Fruit fly (Drosophila melanogaster) whole organism, wandering third instar larva: Measurements from ENCODE around the gene CG32536.

Experiments used
- Abd-B ChIP-seq: fragments of >200 bp; optimal IDR thresholded peaks from 2 replicates; lab custom pipeline; 2017; ENCODE audit warnings: missing biosample characterization, missing genetic modification characterization
- CG32264 ChIP-seq: fragments of 200-800 bp; sonication (Bioruptor generic); optimal IDR thresholded peaks from 2 replicates; lab custom pipeline; 2016; ENCODE audit warnings: missing biosample characterization, missing genetic modification characterization
- CG9705 ChIP-seq: fragments of 200-800 bp; sonication (Bioruptor generic); optimal IDR thresholded peaks from 2 replicates; lab custom pipeline; 2018; ENCODE audit warnings: missing biosample characterization, mild to moderate bottlenecking, missing genetic modification characterization
- CrebA ChIP-seq: fragments of 200-800 bp; sonication (Bioruptor generic); optimal IDR thresholded peaks from 2 replicates; lab custom pipeline; 2016; ENCODE audit warnings: missing biosample characterization, mild to moderate bottlenecking, missing genetic modification characterization, borderline replicate concordance
- Dfd ChIP-seq: fragments of >200 bp; optimal IDR thresholded peaks from 2 replicates; lab custom pipeline; 2017; ENCODE audit warnings: missing biosample characterization, missing genetic modification characterization
- Dif ChIP-seq: fragments of 200-275, 200-300 bp; sonication (Bioruptor generic); optimal IDR thresholded peaks from 2 replicates; lab custom pipeline; 2018; ENCODE audit warnings: missing biosample characterization, missing genetic modification characterization; ENCODE audit not compliant: partially characterized antibody
- GATAd ChIP-seq: sonication (Bioruptor generic); optimal IDR thresholded peaks from 2 replicates; lab custom pipeline; 2016; ENCODE audit warnings: missing biosample characterization, missing genetic modification characterization
- HLH106 ChIP-seq: fragments of 200-800 bp; optimal IDR thresholded peaks from 3 replicates; lab custom pipeline; 2019; ENCODE audit warnings: missing biosample characterization, mild to moderate bottlenecking, missing genetic modification characterization, moderate library complexity
- Hnf4 ChIP-seq: fragments of 200-800 bp; sonication (Bioruptor generic); optimal IDR thresholded peaks from 2 replicates; lab custom pipeline; 2016; ENCODE audit warnings: missing biosample characterization, mild to moderate bottlenecking, missing genetic modification characterization
- Hr78 ChIP-seq: fragments of >200 bp; optimal IDR thresholded peaks from 2 replicates; lab custom pipeline; 2017; ENCODE audit warnings: missing biosample characterization, missing genetic modification characterization
- Hr83 ChIP-seq: fragments of 200-300 bp; sonication (Bioruptor generic); optimal IDR thresholded peaks from 2 replicates; lab custom pipeline; 2016; ENCODE audit warnings: missing biosample characterization, mild to moderate bottlenecking, missing genetic modification characterization, moderate library complexity; ENCODE audit not compliant: poor library complexity, severe bottlenecking
- Jra ChIP-seq: sonication (Bioruptor generic); optimal IDR thresholded peaks from 2 replicates; lab custom pipeline; 2016; ENCODE audit warnings: missing biosample characterization, missing genetic modification characterization
- Mio ChIP-seq: sonication (Bioruptor generic); optimal IDR thresholded peaks from 2 replicates; lab custom pipeline; 2016; ENCODE audit warnings: missing biosample characterization, missing genetic modification characterization
- Myc ChIP-seq: fragments of >200 bp; optimal IDR thresholded peaks from 2 replicates; lab custom pipeline; 2017
- N ChIP-seq: fragments of >200 bp; optimal IDR thresholded peaks from 2 replicates; lab custom pipeline; 2018; ENCODE audit warnings: missing biosample characterization, missing external identifiers, missing genetic modification characterization
- OdsH ChIP-seq: fragments of 200-800 bp; sonication (Bioruptor generic); optimal IDR thresholded peaks from 2 replicates; lab custom pipeline; 2016; ENCODE audit warnings: missing biosample characterization, mild to moderate bottlenecking, missing genetic modification characterization
- Rel ChIP-seq, 2 experiments: fragments of 200-800 bp; sonication (Bioruptor generic) in 1 of 2; optimal IDR thresholded peaks; 2 replicates in 1 of 2; 3 replicates in 1 of 2; lab custom pipeline; 2016 to 2019; ENCODE audit warnings: mild to moderate bottlenecking in 2 of 2, missing biosample characterization in 2 of 2, missing genetic modification characterization in 2 of 2, moderate library complexity in 1 of 2
- Sp1 ChIP-seq: fragments of 200-800 bp; sonication (Bioruptor generic); optimal IDR thresholded peaks from 3 replicates; lab custom pipeline; 2019; ENCODE audit warnings: missing biosample characterization, mild to moderate bottlenecking, missing genetic modification characterization, moderate library complexity
- Vsx2 ChIP-seq: fragments of 200-300, 225-300 bp; sonication (Bioruptor generic); optimal IDR thresholded peaks from 2 replicates; lab custom pipeline; 2018; ENCODE audit warnings: missing biosample characterization, missing genetic modification characterization; ENCODE audit not compliant: partially characterized antibody
- br ChIP-seq: fragments of 200-800 bp; sonication (Bioruptor generic); optimal IDR thresholded peaks from 2 replicates; lab custom pipeline; 2016; ENCODE audit warnings: missing biosample characterization, missing genetic modification characterization
- brk ChIP-seq: fragments of 200-800 bp; sonication (Bioruptor generic); optimal IDR thresholded peaks from 2 replicates; lab custom pipeline; 2016; ENCODE audit warnings: missing biosample characterization, mild to moderate bottlenecking, missing genetic modification characterization
- dl ChIP-seq, 2 experiments: fragments of 175-275, 200-275 bp in 1 of 2; fragments of 200-275 bp in 1 of 2; sonication (Bioruptor generic); optimal IDR thresholded peaks; lab custom pipeline; 2018; ENCODE audit warnings: mild to moderate bottlenecking in 2 of 2, missing biosample characterization in 2 of 2, missing genetic modification characterization in 2 of 2, moderate library complexity in 2 of 2; ENCODE audit not compliant: partially characterized antibody in 2 of 2, insufficient read depth in 1 of 2
- dmrt93B ChIP-seq: fragments of 200-800 bp; sonication (Bioruptor generic); optimal IDR thresholded peaks from 2 replicates; lab custom pipeline; 2018; ENCODE audit warnings: missing biosample characterization, mild to moderate bottlenecking, missing genetic modification characterization
- dsf ChIP-seq: sonication (Bioruptor generic); optimal IDR thresholded peaks from 2 replicates; lab custom pipeline; 2016; ENCODE audit warnings: missing biosample characterization, missing genetic modification characterization, borderline replicate concordance
- ey ChIP-seq: fragments of 200-800 bp; sonication (Bioruptor generic); optimal IDR thresholded peaks from 2 replicates; lab custom pipeline; 2016; ENCODE audit warnings: missing biosample characterization, missing genetic modification characterization
- foxo ChIP-seq, 2 experiments: fragments of 200-800 bp; sonication (Bioruptor generic); optimal IDR thresholded peaks; 2 replicates in 1 of 2; 3 replicates in 1 of 2; lab custom pipeline; 2016 to 2017; ENCODE audit warnings: missing biosample characterization in 2 of 2, missing genetic modification characterization in 2 of 2
- fru ChIP-seq: fragments of 200-800 bp; sonication (Bioruptor generic); optimal IDR thresholded peaks from 3 replicates; lab custom pipeline; 2016; ENCODE audit warnings: missing biosample characterization, mild to moderate bottlenecking, missing genetic modification characterization
- h ChIP-seq: fragments of 200-800 bp; sonication (Bioruptor generic); optimal IDR thresholded peaks from 3 replicates; lab custom pipeline; 2016; ENCODE audit warnings: missing biosample characterization, mild to moderate bottlenecking, missing genetic modification characterization
- jim ChIP-seq: fragments of 175-275, 200-325 bp; sonication (Bioruptor generic); optimal IDR thresholded peaks from 2 replicates; lab custom pipeline; 2016; ENCODE audit warnings: missing biosample characterization, mild to moderate bottlenecking, missing genetic modification characterization
- lola ChIP-seq: fragments of >200 bp; optimal IDR thresholded peaks from 2 replicates; lab custom pipeline; 2017; ENCODE audit warnings: missing biosample characterization, missing genetic modification characterization
- pan ChIP-seq: fragments of >200 bp; optimal IDR thresholded peaks from 2 replicates; lab custom pipeline; 2017
- psq ChIP-seq: fragments of 200-800 bp; sonication (Bioruptor generic); optimal IDR thresholded peaks from 3 replicates; lab custom pipeline; 2017; ENCODE audit warnings: missing biosample characterization, mild to moderate bottlenecking, missing genetic modification characterization, moderate library complexity
- rgr ChIP-seq: fragments of 200-800 bp; sonication (Bioruptor generic); optimal IDR thresholded peaks from 3 replicates; lab custom pipeline; 2016; ENCODE audit warnings: missing biosample characterization, mild to moderate bottlenecking, missing genetic modification characterization
- sage ChIP-seq: fragments of 200-800 bp; sonication (Bioruptor generic); optimal IDR thresholded peaks from 2 replicates; lab custom pipeline; 2016; ENCODE audit warnings: missing biosample characterization, mild to moderate bottlenecking, missing genetic modification characterization
- sv ChIP-seq: fragments of 200-800 bp; sonication (Bioruptor generic); optimal IDR thresholded peaks from 3 replicates; lab custom pipeline; 2016; ENCODE audit warnings: missing biosample characterization, missing genetic modification characterization
- tai ChIP-seq: sonication (Bioruptor generic); optimal IDR thresholded peaks from 2 replicates; lab custom pipeline; 2016; ENCODE audit warnings: missing biosample characterization, missing genetic modification characterization
- usp ChIP-seq: fragments of >200 bp; optimal IDR thresholded peaks from 2 replicates; lab custom pipeline; 2017; ENCODE audit warnings: missing biosample characterization, missing genetic modification characterization
- woc ChIP-seq: sonication (Bioruptor generic); optimal IDR thresholded peaks from 2 replicates; lab custom pipeline; 2016; ENCODE audit warnings: missing biosample characterization, mild to moderate bottlenecking, missing genetic modification characterization

The CG32536 gene

dm6 chrX:19322945-19323834 is 46.5 kb upstream of the CG32536 start:
- no peak for TF ChIP-seq Jra (GFP tag; lab: Kevin White, UChicago)
- peak; percentile 5 for TF ChIP-seq Dif (GFP tag; lab: Kevin White, UChicago)
- no peak for TF ChIP-seq pan

- TF ChIP-seq dsf (GFP tag; lab: Kevin White, UChicago) (no peak), CrebA (GFP tag; lab: Kevin White, UChicago) (peak; percentile 61), Jra (GFP tag; lab: Kevin White, UChicago) (peak; percentile 69), Hnf4 (peak; percentile 81), h (GFP tag; lab: Kevin White, UChicago) (peak; percentile 94), dl (GFP tag; optimal IDR thresholded peaks at IDR 0.05; lab: Kevin White, UChicago; ENCODE audit: insufficient read depth in 1 of 2, partially characterized antibody in 2 of 2) (no peak), pan (no peak), ey (GFP tag; lab: Kevin White, UChicago) (peak; percentile 92), Myc (lab: Kevin White, UChicago) (no peak), GATAd (GFP tag; lab: Kevin White, UChicago) (peak; percentile 27), br (peak; percentile 89), foxo (GFP tag; optimal IDR thresholded peaks at IDR 0.05; lab: Kevin White, UChicago) (peak; percentile 67 to 94), rgr (GFP tag; lab: Kevin White, UChicago) (peak; percentile 94), Hr78 (GFP tag; lab: Kevin White, UChicago) (no peak), Abd-B (GFP tag; lab: Kevin White, UChicago) (no peak), woc (GFP tag; lab: Kevin White, UChicago) (peak; percentile 84), Sp1 (GFP tag; lab: Kevin White, UChicago) (peak; percentile 93), N (GFP tag; lab: Kevin White, UChicago) (no peak), jim (GFP tag; lab: Kevin White, UChicago) (no peak), dmrt93B (GFP tag; lab: Kevin White, UChicago) (peak; percentile 85), CG32264 (GFP tag; lab: Kevin White, UChicago) (peak; percentile 78), HLH106 (tag; lab: Kevin White, UChicago) (peak; percentile 92), tai (GFP tag; lab: Kevin White, UChicago) (peak; percentile 51), brk (peak; percentile 72), lola (GFP tag; lab: Kevin White, UChicago) (no peak), sv (GFP tag; lab: Kevin White, UChicago) (peak; percentile 94), Mio (GFP tag; lab: Kevin White, UChicago) (peak; percentile 28), Vsx2 (no peak), OdsH (GFP tag; lab: Kevin White, UChicago) (peak; percentile 94), Dfd (GFP tag; lab: Kevin White, UChicago) (peak; percentile 72), fru (GFP tag; lab: Kevin White, UChicago) (peak; percentile 93), Dif (GFP tag; lab: Kevin White, UChicago) (peak; percentile 38), usp (no peak), Rel (GFP tag; optimal IDR thresholded peaks at IDR 0.05; lab: Kevin White, UChicago) (peak; percentile 67), Rel (tag; optimal IDR thresholded peaks at IDR 0.05; lab: Kevin White, UChicago) (peak; percentile 63), CG9705 (GFP tag; lab: Kevin White, UChicago) (peak; percentile 84), Hr83 (GFP tag; lab: Kevin White, UChicago) (no peak), psq (GFP tag; lab: Kevin White, UChicago) (peak; percentile 88), sage (GFP tag; lab: Kevin White, UChicago) (peak; percentile 88)
Measured at dm6 chrX:19321820-19322708, 45.4 kb upstream of the CG32536 start, which contains the start of gene out. Gene out (minus strand): TSS chrX:19322106.
